Worm (Caenorhabditis elegans) whole organism, early embryonic: Measurements from ENCODE around the gene C17G10.13.

Experiments used
- B0310.2 ChIP-seq: sonication (generic microtip); optimal IDR thresholded peaks from 2 replicates; lab custom pipeline; 2016; ENCODE audit warnings: mild to moderate bottlenecking, missing genetic modification characterization, missing compliant biosample characterization
- ama-1 ChIP-seq: fragments of 150-350 bp; optimal IDR thresholded peaks from 2 replicates; lab custom pipeline; 2014
- ets-7 ChIP-seq: sonication (generic microtip); optimal IDR thresholded peaks from 2 replicates; lab custom pipeline; 2016; ENCODE audit warnings: missing genotype, missing genetic modification characterization, missing compliant biosample characterization
- tra-4 ChIP-seq: sonication (generic microtip); optimal IDR thresholded peaks from 2 replicates; lab custom pipeline; 2017; ENCODE audit warnings: missing genetic modification characterization, missing compliant biosample characterization

DNA sequence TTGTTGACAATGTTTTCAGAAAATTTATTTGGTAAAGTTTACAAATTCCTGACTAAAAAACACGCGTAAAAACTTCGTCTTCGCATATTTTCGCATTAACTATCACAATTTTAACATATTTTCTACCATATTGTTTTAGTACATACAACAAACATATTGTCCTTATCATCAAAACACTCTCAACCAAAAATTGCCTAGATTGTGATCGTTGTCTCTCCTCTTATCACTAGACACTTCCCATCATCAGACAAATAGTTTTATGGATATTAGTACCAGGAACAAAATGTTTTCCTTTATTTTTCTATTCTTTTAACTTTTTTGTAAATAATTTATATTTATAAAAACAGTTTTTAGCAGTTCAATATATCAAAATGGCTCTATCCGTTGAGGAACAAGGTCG lies 28.2 kb downstream of the C17G10.13 start, which contains the start of gene C17C3.3:
- TF ChIP-seq ama-1 (no peak), ets-7 (tag; lab: Kevin White, UChicago) (no peak), tra-4 (tag; lab: Kevin White, UChicago) (no peak), B0310.2 (no peak)
